Fruit fly (Drosophila melanogaster) whole organism, embryonic: ENCODE data around the gene uif.

ENCODE experiments used
- BEAF-32 ChIP-seq: fragments of 200-800 bp; sonication (Bioruptor generic); optimal IDR thresholded peaks from 3 replicates; lab custom pipeline; 2017; ENCODE audit warnings: missing biosample characterization, missing genetic modification characterization, mild to moderate bottlenecking, moderate library complexity, missing genetic modification reagents
- CG9609 ChIP-seq: fragments of 200-800 bp; sonication (Bioruptor generic); optimal IDR thresholded peaks from 3 replicates; lab custom pipeline; 2016; ENCODE audit warnings: missing biosample characterization, missing genetic modification characterization
- Dp ChIP-seq: fragments of 200-800 bp; sonication (Bioruptor generic); optimal IDR thresholded peaks from 2 replicates; lab custom pipeline; 2018; ENCODE audit warnings: missing biosample characterization, mild to moderate bottlenecking, missing genetic modification characterization, moderate library complexity
- disco-r ChIP-seq: fragments of 200-800 bp; sonication (Bioruptor generic); optimal IDR thresholded peaks from 2 replicates; lab custom pipeline; 2016; ENCODE audit warnings: missing biosample characterization, missing genetic modification characterization
- fd64A ChIP-seq: fragments of 200-800 bp; sonication (Bioruptor generic); optimal IDR thresholded peaks from 3 replicates; lab custom pipeline; 2018; ENCODE audit warnings: missing biosample characterization, mild to moderate bottlenecking, missing genetic modification characterization
- hkb ChIP-seq, 2 experiments: fragments of 200-800 bp in 1 of 2; fragments of >200 bp in 1 of 2; sonication (Bioruptor generic) in 1 of 2; IDR thresholded peaks in 1 of 2; optimal IDR thresholded peaks in 1 of 2; 2 replicates each; pipeline versions ENCODE4 v1.3.6 to Lab custom; 2017 to 2022; ENCODE audit warnings: missing biosample characterization in 1 of 2, missing genetic modification characterization in 1 of 2

dm6 chr2L:7007564-7007963 is 2.6 kb downstream of the uif start:
- TF ChIP-seq fd64A (GFP tag; lab: Kevin White, UChicago) (no peak), disco-r (GFP tag; lab: Kevin White, UChicago) (no peak), Dp (GFP tag; lab: Kevin White, UChicago) (no peak), hkb (optimal IDR thresholded peaks at IDR 0.05; lab: Kevin White, UChicago) (no peak), hkb (GFP tag; IDR thresholded peaks at IDR 0.05; lab: Robert Waterston, UW) (no peak), CG9609 (GFP tag; lab: Kevin White, UChicago) (no peak), BEAF-32 (GFP tag; lab: Kevin White, UChicago) (no peak)
